Fruit fly (Drosophila melanogaster): ENCODE measurements around the gene CG10681.

Gene CG10681

dm6 chr3L:12533392-12534070 is 32.2 kb downstream of the CG10681 start, which contains the start of the genes Tsf2 and CG34242 (continued):
- TF ChIP-seq CG11723 (GFP tag; optimal IDR thresholded peaks at IDR 0.05) (no peak), gfzf (GFP tag; optimal IDR thresholded peaks at IDR 0.05) (peak; percentile 63), h (optimal IDR thresholded peaks at IDR 0.05) (no peak), croc (GFP tag; conservative IDR thresholded peaks at IDR 0.05) (peak; percentile 91), org-1 (GFP tag; optimal IDR thresholded peaks at IDR 0.05) (peak; percentile 2), CG10431 (GFP tag; optimal IDR thresholded peaks at IDR 0.05) (no peak)

dm6 chr3L:12534318-12534717 is 33.0 kb downstream of the CG10681 start, which contains the start of gene Pmm2:
Pmm2 (plus strand) TSS chr3L:12534590.
- TF ChIP-seq CG13287 (GFP tag; IDR thresholded peaks at IDR 0.05; ENCODE audit: partially characterized antibody) (peak; percentile 41), CG10462 (GFP tag; optimal IDR thresholded peaks at IDR 0.05) (no peak), Myb (GFP tag; optimal IDR thresholded peaks at IDR 0.05) (peak; percentile 15), shn (GFP tag; optimal IDR thresholded peaks at IDR 0.05) (no peak), CG18599 (GFP tag; optimal IDR thresholded peaks at IDR 0.05) (no peak), CG8281 (tag; optimal IDR thresholded peaks at IDR 0.05) (no peak), so (GFP tag; IDR thresholded peaks at IDR 0.05) (no peak), CG17361 (GFP tag; IDR thresholded peaks at IDR 0.05) (no peak), CG4404 (GFP tag; IDR thresholded peaks at IDR 0.05) (no peak), pho (GFP tag; optimal IDR thresholded peaks at IDR 0.05) (no peak), inv (GFP tag; IDR thresholded peaks at IDR 0.05; ENCODE audit: partially characterized antibody) (no peak), sens (GFP tag) (peak; percentile 57), nerfin-2 (GFP tag; IDR thresholded peaks at IDR 0.05; ENCODE audit: partially characterized antibody) (0 out of 2 replicates have a peak, but pooled peaks have one; percentile 18), CG6813 (GFP tag; optimal IDR thresholded peaks at IDR 0.05) (no peak), crc (GFP tag; optimal IDR thresholded peaks at IDR 0.05) (no peak), CG15514 (GFP tag; optimal IDR thresholded peaks at IDR 0.05) (peak; percentile 99), CG18476 (GFP tag; optimal IDR thresholded peaks at IDR 0.05) (no peak), Dip3 (GFP tag; optimal IDR thresholded peaks at IDR 0.05) (no peak), CG17612 (GFP tag; IDR thresholded peaks at IDR 0.05) (no peak), grau (tag; optimal IDR thresholded peaks at IDR 0.05) (peak; percentile 19), ap (GFP tag; IDR thresholded peaks at IDR 0.05) (no peak), C15 (GFP tag; IDR thresholded peaks at IDR 0.05) (no peak), corto (GFP tag; optimal IDR thresholded peaks at IDR 0.05) (no peak), amos (GFP tag; IDR thresholded peaks at IDR 0.05; ENCODE audit: partially characterized antibody) (peak; percentile 24; the same call in 1 of the 2 replicates), Opbp (GFP tag; IDR thresholded peaks at IDR 0.05; ENCODE audit: partially characterized antibody) (no peak), lab (GFP tag; optimal IDR thresholded peaks at IDR 0.05) (no peak), CG7556 (GFP tag; optimal IDR thresholded peaks at IDR 0.05) (no peak), rib (GFP tag; IDR thresholded peaks at IDR 0.05) (no peak), caup (GFP tag; optimal IDR thresholded peaks at IDR 0.05; ENCODE audit: severe bottlenecking) (no peak), hkb (optimal IDR thresholded peaks at IDR 0.05) (no peak), hkb (GFP tag; IDR thresholded peaks at IDR 0.05) (0 out of 2 replicates have a peak, but pooled peaks have one; percentile 7), Dp (GFP tag; optimal IDR thresholded peaks at IDR 0.05) (peak; percentile 26), CG7372 (GFP tag; IDR thresholded peaks at IDR 0.05) (no peak), Sox102F (GFP tag; optimal IDR thresholded peaks at IDR 0.05) (no peak), MESR4 (GFP tag; optimal IDR thresholded peaks at IDR 0.05) (peak; percentile 46), pan (optimal IDR thresholded peaks at IDR 0.05) (no peak), pan (GFP tag; optimal IDR thresholded peaks at IDR 0.05 in 1 of 2, IDR thresholded peaks at IDR 0.05 in 1 of 2) (no peak), Lim3 (GFP tag; IDR thresholded peaks at IDR 0.05) (no peak), sd (tag; optimal IDR thresholded peaks at IDR 0.05) (no peak), CG34422 (GFP tag; IDR thresholded peaks at IDR 0.05) (peak; percentile 56; the same call in 1 of the 3 replicates), ems (GFP tag; optimal IDR thresholded peaks at IDR 0.05) (no peak), psq (GFP tag; optimal IDR thresholded peaks at IDR 0.05) (no peak), CG17385 (GFP tag; optimal IDR thresholded peaks at IDR 0.05) (no peak)
